Worm (Caenorhabditis elegans) whole organism, L1 larva: ENCODE results near the gene F41F3.9.

ENCODE experiments used
- C04F5.9 ChIP-seq: sonication (generic microtip); optimal IDR thresholded peaks from 2 replicates; lab custom pipeline; 2016; ENCODE audit warnings: missing genetic modification characterization, missing compliant biosample characterization
- F16B12.6 ChIP-seq: fragments of 150-350 bp; optimal IDR thresholded peaks from 2 replicates; lab custom pipeline; 2014; ENCODE audit warnings: missing biosample characterization, missing genetic modification characterization
- Y116A8C.19 ChIP-seq: sonication (generic microtip); optimal IDR thresholded peaks from 2 replicates; lab custom pipeline; 2016; ENCODE audit warnings: missing compliant biosample characterization, missing genetic modification characterization, borderline replicate concordance
- aly-2 ChIP-seq: fragments of 150-350 bp; optimal IDR thresholded peaks from 2 replicates; lab custom pipeline; 2014; ENCODE audit warnings: missing biosample characterization, missing genetic modification characterization
- blmp-1 ChIP-seq: fragments of 150-350 bp; optimal IDR thresholded peaks from 2 replicates; lab custom pipeline; 2014; ENCODE audit warnings: missing biosample characterization, missing genetic modification characterization
- ceh-8 ChIP-seq: fragments of 200-800 bp; sonication (Bioruptor generic); optimal IDR thresholded peaks from 2 replicates; lab custom pipeline; 2018; ENCODE audit warnings: mild to moderate bottlenecking, missing genetic modification characterization, moderate library complexity, missing compliant biosample characterization
- ceh-82 ChIP-seq, 3 experiments: fragments of 150-350 bp in 1 of 3; sonication (generic microtip) in 2 of 3; optimal IDR thresholded peaks; 2 replicates each; lab custom pipeline; 2014 to 2017; ENCODE audit warnings: missing biosample characterization in 3 of 3, missing genetic modification characterization in 3 of 3
- ceh-90 ChIP-seq: sonication (generic microtip); optimal IDR thresholded peaks from 2 replicates; lab custom pipeline; 2016; ENCODE audit warnings: missing genetic modification characterization, missing compliant biosample characterization
- efl-1 ChIP-seq, 4 experiments: fragments of 150-350 bp; optimal IDR thresholded peaks in 3 of 4; peaks in 1 of 4; 1 replicate in 1 of 4; 2 replicates in 3 of 4; lab custom pipeline; 2014; ENCODE audit warnings: missing biosample characterization in 2 of 4, missing genetic modification characterization in 2 of 4, missing genetic modification reagents in 2 of 4
- egl-13 ChIP-seq: sonication (generic microtip); optimal IDR thresholded peaks from 2 replicates; lab custom pipeline; 2016; ENCODE audit warnings: missing genotype, missing genetic modification reagents, missing genetic modification characterization, missing compliant biosample characterization
- egl-27 ChIP-seq, 2 experiments: fragments of 150-350 bp in 1 of 2; sonication (generic microtip); optimal IDR thresholded peaks; 3 replicates each; lab custom pipeline; 2017 to 2018; ENCODE audit warnings: missing biosample characterization in 2 of 2, missing genetic modification characterization in 2 of 2, missing genetic modification reagents in 2 of 2
- elt-3 ChIP-seq, 6 experiments: fragments of 150-350 bp in 1 of 6; sonication (generic microtip); optimal IDR thresholded peaks; 2 replicates each; lab custom pipeline; 2017 to 2018; ENCODE audit warnings: missing biosample characterization in 6 of 6, missing genetic modification characterization in 6 of 6, inconsistent platforms in 1 of 6
- fkh-4 ChIP-seq: sonication (generic microtip); optimal IDR thresholded peaks from 2 replicates; lab custom pipeline; 2016; ENCODE audit warnings: missing compliant biosample characterization, missing genetic modification characterization, borderline replicate concordance
- hpl-2 ChIP-seq: fragments of 150-350 bp; optimal IDR thresholded peaks from 2 replicates; lab custom pipeline; 2014; ENCODE audit warnings: missing biosample characterization, missing genetic modification reagents, missing genetic modification characterization
- lin-14 ChIP-seq: fragments of 200-800 bp; sonication (Bioruptor generic); optimal IDR thresholded peaks from 2 replicates; lab custom pipeline; 2018; ENCODE audit warnings: mild to moderate bottlenecking, missing genetic modification characterization, moderate library complexity, missing compliant biosample characterization
- lin-35 ChIP-seq, 2 experiments: fragments of 150-350 bp; optimal IDR thresholded peaks; 2 replicates each; lab custom pipeline; 2014; ENCODE audit warnings: missing biosample characterization in 2 of 2, missing genetic modification characterization in 2 of 2, missing genetic modification reagents in 2 of 2
- lsy-2 ChIP-seq, 2 experiments: fragments of 150-350 bp; optimal IDR thresholded peaks; 2 replicates each; lab custom pipeline; 2014; ENCODE audit warnings: missing biosample characterization in 2 of 2, missing genetic modification characterization in 2 of 2
- mdl-1 ChIP-seq, 2 experiments: fragments of 150-350 bp; optimal IDR thresholded peaks; 2 replicates each; lab custom pipeline; 2014 to 2017; ENCODE audit warnings: missing biosample characterization in 2 of 2, missing genetic modification characterization in 2 of 2, inconsistent platforms in 1 of 2
- mef-2 ChIP-seq: fragments of 150-350 bp; optimal IDR thresholded peaks from 2 replicates; lab custom pipeline; 2014; ENCODE audit warnings: missing biosample characterization, missing genetic modification characterization
- nhr-12 ChIP-seq: sonication (generic microtip); optimal IDR thresholded peaks from 2 replicates; lab custom pipeline; 2017; ENCODE audit warnings: missing biosample characterization, missing genetic modification characterization
- nhr-237 ChIP-seq: fragments of 150-350 bp; optimal IDR thresholded peaks from 2 replicates; lab custom pipeline; 2014; ENCODE audit warnings: missing biosample characterization, missing genetic modification characterization
- nhr-71 ChIP-seq: sonication (generic microtip); optimal IDR thresholded peaks from 2 replicates; lab custom pipeline; 2016; ENCODE audit warnings: mild to moderate bottlenecking, missing genetic modification characterization, moderate library complexity, missing compliant biosample characterization
- nhr-76 ChIP-seq: sonication (generic microtip); optimal IDR thresholded peaks from 2 replicates; lab custom pipeline; 2017; ENCODE audit warnings: missing biosample characterization, missing genetic modification characterization
- nhr-84 ChIP-seq: sonication (generic microtip); optimal IDR thresholded peaks from 2 replicates; lab custom pipeline; 2017; ENCODE audit warnings: missing biosample characterization, missing genetic modification characterization
- pax-3 ChIP-seq: fragments of 200-800 bp; sonication (Bioruptor generic); optimal IDR thresholded peaks from 2 replicates; lab custom pipeline; 2018; ENCODE audit warnings: mild to moderate bottlenecking, missing genetic modification characterization, moderate library complexity, missing compliant biosample characterization
- snu-23 ChIP-seq: sonication (generic microtip); optimal IDR thresholded peaks from 2 replicates; lab custom pipeline; 2016; ENCODE audit warnings: missing genetic modification characterization, missing compliant biosample characterization
- sup-37 ChIP-seq: fragments of 200-800 bp; sonication (Bioruptor generic); optimal IDR thresholded peaks from 2 replicates; lab custom pipeline; 2018; ENCODE audit warnings: mild to moderate bottlenecking, missing genetic modification characterization, missing compliant biosample characterization
- tlp-1 ChIP-seq: fragments of 150-350 bp; optimal IDR thresholded peaks from 2 replicates; lab custom pipeline; 2014; ENCODE audit warnings: missing biosample characterization, missing genetic modification characterization
- unc-62 ChIP-seq: fragments of 150-350 bp; optimal IDR thresholded peaks from 2 replicates; lab custom pipeline; 2014; ENCODE audit warnings: missing biosample characterization, missing genetic modification reagents, missing genetic modification characterization
- unc-86 ChIP-seq: sonication (generic microtip); optimal IDR thresholded peaks from 2 replicates; lab custom pipeline; 2016; ENCODE audit warnings: missing genetic modification characterization, missing compliant biosample characterization
- zip-4 ChIP-seq: fragments of 200-800 bp; sonication (Bioruptor generic); optimal IDR thresholded peaks from 2 replicates; lab custom pipeline; 2018; ENCODE audit warnings: mild to moderate bottlenecking, missing genetic modification characterization, moderate library complexity, missing compliant biosample characterization
- ztf-11 ChIP-seq, 2 experiments: sonication (generic microtip); optimal IDR thresholded peaks; 2 replicates each; lab custom pipeline; 2016 to 2017; ENCODE audit warnings: missing genetic modification characterization in 2 of 2, missing biosample characterization in 1 of 2, missing compliant biosample characterization in 1 of 2
- ztf-4 ChIP-seq: fragments of 150-350 bp; optimal IDR thresholded peaks from 2 replicates; lab custom pipeline; 2014; ENCODE audit warnings: missing biosample characterization, missing genetic modification characterization

The F41F3.9 gene

ce11 chrV:4662400-4662799, 7.1 kb downstream of the F41F3.9 start, which contains the start of gene srx-74:
srx-74 (minus strand) TSS chrV:4662500.
- TF ChIP-seq ceh-90 (tag; lab: Kevin White, UChicago), result no peak
- TF ChIP-seq nhr-71 (tag; lab: Kevin White, UChicago), result no peak
- TF ChIP-seq blmp-1 (tag; lab: Kevin White, UChicago), result no peak
- TF ChIP-seq pax-3 (tag; lab: Kevin White, UChicago), result no peak
- no peak for TF ChIP-seq lin-35 (GFP tag; optimal IDR thresholded peaks at IDR 0.05; lab: Kevin White, UChicago)
- TF ChIP-seq hpl-2 (GFP tag; lab: Kevin White, UChicago), result no peak
- no peak for TF ChIP-seq fkh-4 (tag; lab: Kevin White, UChicago)
- TF ChIP-seq nhr-84 (tag; lab: Kevin White, UChicago), result no peak
- no peak for TF ChIP-seq ztf-4 (tag; lab: Kevin White, UChicago)
- no peak for TF ChIP-seq mdl-1 (tag; optimal IDR thresholded peaks at IDR 0.05; lab: Kevin White, UChicago)
- TF ChIP-seq egl-27 (tag; optimal IDR thresholded peaks at IDR 0.05; lab: Kevin White, UChicago), result no peak
- TF ChIP-seq ceh-8 (GFP tag; lab: Kevin White, UChicago), result no peak
- no peak for TF ChIP-seq mef-2 (tag; lab: Kevin White, UChicago)
- no peak for TF ChIP-seq snu-23 (GFP tag; lab: Kevin White, UChicago)
- no peak for TF ChIP-seq tlp-1 (tag; lab: Kevin White, UChicago)
- no peak for TF ChIP-seq ztf-11 (tag; optimal IDR thresholded peaks at IDR 0.05; lab: Kevin White, UChicago)
- no peak for TF ChIP-seq lin-14 (GFP tag; lab: Kevin White, UChicago)
- no peak for TF ChIP-seq ceh-82 (tag; optimal IDR thresholded peaks at IDR 0.05; lab: Kevin White, UChicago)

DNA sequence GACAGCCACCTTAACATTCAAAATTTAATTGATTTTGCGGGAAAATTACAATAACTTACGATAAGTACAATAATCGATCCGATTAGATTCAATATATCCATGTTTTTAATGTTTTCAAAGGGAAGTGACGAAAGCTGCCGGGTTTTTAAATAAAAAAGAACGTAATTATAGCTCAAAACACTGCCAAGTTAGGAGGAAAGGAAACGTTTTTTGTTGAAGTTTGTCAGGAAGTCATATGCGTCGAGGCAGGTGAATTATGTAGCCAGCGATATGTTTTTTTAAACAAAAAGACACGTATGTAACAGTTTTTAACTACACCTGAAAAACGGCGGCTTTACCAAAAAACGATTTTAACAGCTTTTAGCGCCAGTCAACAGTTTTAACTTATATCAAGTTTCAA, 10.4 kb downstream of the F41F3.9 start, which contains the start of gene srx-73:
Gene srx-73, minus strand, starts transcription at position 101 of the 400 bp plus-strand sequence.
- TF ChIP-seq pax-3 (tag; lab: Kevin White, UChicago), result no peak
- no peak for TF ChIP-seq unc-62 (GFP tag; lab: Kevin White, UChicago)

DNA sequence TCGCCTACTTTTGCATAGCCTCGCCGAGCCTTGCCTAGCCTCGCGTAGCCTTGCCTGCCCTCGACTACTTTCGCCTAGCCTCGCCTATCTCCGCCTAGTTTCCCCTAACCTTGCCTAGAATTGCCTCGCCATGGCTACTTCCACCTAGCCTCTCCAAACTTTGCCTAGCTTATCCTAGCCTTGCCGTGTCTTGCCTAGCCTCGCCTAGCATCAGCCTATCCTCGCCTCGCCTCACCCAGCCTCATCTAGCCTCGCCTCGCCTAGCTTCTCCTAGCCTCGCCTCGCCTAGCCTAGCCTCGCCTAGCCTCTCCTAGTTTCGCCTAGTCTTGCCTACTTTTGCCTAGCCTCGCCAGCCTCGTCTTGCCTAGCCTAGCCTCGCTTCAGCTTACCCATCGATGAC, 11.8 kb downstream of the F41F3.9 start:
- TF ChIP-seq unc-86 (tag; lab: Kevin White, UChicago) (no peak), sup-37 (GFP tag; lab: Kevin White, UChicago) (no peak), lsy-2 (tag; optimal IDR thresholded peaks at IDR 0.05; lab: Kevin White, UChicago) (no peak), aly-2 (no peak), nhr-12 (tag; lab: Kevin White, UChicago) (no peak), egl-13 (tag; lab: Kevin White, UChicago) (no peak), nhr-76 (tag; lab: Kevin White, UChicago) (no peak), tlp-1 (tag; lab: Kevin White, UChicago) (no peak), blmp-1 (tag; lab: Kevin White, UChicago) (no peak), C04F5.9 (tag; lab: Kevin White, UChicago) (no peak), nhr-237 (no peak), zip-4 (no peak), efl-1 (optimal IDR thresholded peaks at IDR 0.05; lab: Kevin White, UChicago) (no peak), efl-1 (GFP tag; optimal IDR thresholded peaks at IDR 0.05 in 1 of 2; lab: Kevin White, UChicago) (no peak)

- no peak for TF ChIP-seq F16B12.6
- TF ChIP-seq egl-13 (tag; lab: Kevin White, UChicago), result no peak
Measured at ce11 chrV:4668636-4669035, 13.4 kb downstream of the F41F3.9 start, which contains the start of gene srx-77. srx-77 (minus strand) TSS chrV:4668736.

DNA sequence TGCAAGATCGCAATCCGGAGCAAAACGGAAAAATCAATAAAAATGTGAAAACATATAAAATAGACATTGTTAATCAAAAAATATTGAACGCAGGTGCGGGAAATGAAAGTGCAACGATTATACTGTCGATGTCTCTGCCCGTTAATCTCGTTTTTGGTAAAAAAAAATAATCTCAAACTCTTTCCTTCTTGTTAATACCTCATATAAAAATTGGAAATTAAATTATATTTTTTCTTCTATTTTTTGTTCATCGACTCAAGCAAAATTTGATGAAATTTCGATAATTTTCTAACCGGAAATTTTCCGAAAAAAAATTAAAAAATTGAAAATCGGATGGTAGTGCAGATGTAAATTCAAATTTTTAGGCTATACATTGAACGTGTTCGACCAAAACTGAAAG, 17.2 kb downstream of the F41F3.9 start, which contains the start of gene K03B4.9:
Gene K03B4.9, minus strand, starts transcription at position 101 of the 400 bp plus-strand sequence.
- TF ChIP-seq Y116A8C.19 (tag; lab: Kevin White, UChicago), result no peak
- no peak for TF ChIP-seq elt-3 (tag; optimal IDR thresholded peaks at IDR 0.05; lab: Kevin White, UChicago)
